Worm (Caenorhabditis elegans): Measurements from ENCODE around the gene exc-13.
A peak's percentile ranks its signal among the peaks of the same experiment; 100 is the strongest.
"Not testable (repeated sequence)": the region's sequence is repeated elsewhere in the genome, so short reads cannot be mapped to it uniquely, and the experiment has no call there.

exc-13 gene

ce11 chrV:7341942-7342341 is 23.1 kb upstream of the exc-13 start, which contains the start of the genes nhr-263 and nhr-148:
Gene nhr-263 (minus strand): TSS chrV:7342042.
Gene nhr-148 (plus strand): TSS chrV:7342156.
- TF ChIP-seq C16A3.4 (tag; optimal IDR thresholded peaks at IDR 0.05) = no peak
- no peak for TF ChIP-seq lin-35 (GFP tag; optimal IDR thresholded peaks at IDR 0.05)
- TF ChIP-seq blmp-1 (tag; optimal IDR thresholded peaks at IDR 0.05) = peak; percentile 2
- no peak for TF ChIP-seq ceh-8 (GFP tag; optimal IDR thresholded peaks at IDR 0.05)
- no peak for TF ChIP-seq ztf-4 (tag; optimal IDR thresholded peaks at IDR 0.05)
- TF ChIP-seq pax-3 (tag; optimal IDR thresholded peaks at IDR 0.05) = no peak
- TF ChIP-seq dsc-1 (tag; optimal IDR thresholded peaks at IDR 0.05) = no peak
- TF ChIP-seq efl-3 (GFP tag; optimal IDR thresholded peaks at IDR 0.05) = no peak

DNA sequence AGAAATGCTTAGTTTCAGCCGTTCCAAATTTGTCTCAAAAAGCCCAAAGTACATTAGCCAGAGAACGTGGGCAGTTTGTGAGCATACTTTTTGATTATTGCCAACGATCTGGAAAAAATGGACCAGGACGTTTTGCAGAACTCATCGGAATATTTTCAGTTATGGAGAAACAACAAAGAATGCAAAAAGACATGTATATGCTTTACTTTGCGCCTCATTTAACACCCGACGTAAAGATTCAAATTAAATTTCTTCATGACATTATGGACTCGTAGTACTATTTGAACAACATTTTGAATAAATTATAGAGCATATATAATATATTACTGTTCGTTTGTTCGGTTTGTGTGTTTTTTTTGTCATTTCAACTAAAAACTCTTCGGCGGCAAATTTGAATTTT is 21.5 kb upstream of the exc-13 start, which contains the start of gene srh-244:
Gene srh-244, plus strand, starts transcription at position 301 of the 400 bp plus-strand sequence.
- TF ChIP-seq hlh-4 (tag; optimal IDR thresholded peaks at IDR 0.05) (no peak), ces-1 (GFP tag; optimal IDR thresholded peaks at IDR 0.05) (no peak), alr-1 (tag; optimal IDR thresholded peaks at IDR 0.05; ENCODE audit: borderline replicate concordance) (no peak), hlh-17 (GFP tag; optimal IDR thresholded peaks at IDR 0.05; ENCODE audit: borderline replicate concordance) (no peak), egl-27 (tag; optimal IDR thresholded peaks at IDR 0.05) (no peak), swsn-7 (tag; optimal IDR thresholded peaks at IDR 0.05) (no peak), nhr-76 (tag; optimal IDR thresholded peaks at IDR 0.05) (no peak)

ce11 chrV:7345494-7345893 is 19.6 kb upstream of the exc-13 start, which contains the start of gene nhr-147:
Gene nhr-147 (plus strand): TSS chrV:7345794.
- not testable (repeated sequence) for TF ChIP-seq snpc-4 (tag; optimal IDR thresholded peaks at IDR 0.05); ama-1 (optimal IDR thresholded peaks at IDR 0.05); C34B4.2 (tag; optimal IDR thresholded peaks at IDR 0.05)

- TF ChIP-seq xbp-1 (tag; optimal IDR thresholded peaks at IDR 0.05) = no peak
- TF ChIP-seq mep-1 (tag; optimal IDR thresholded peaks at IDR 0.05) = no peak
- no peak for TF ChIP-seq irx-1 (tag; optimal IDR thresholded peaks at IDR 0.05)
- TF ChIP-seq nhr-12 (tag; optimal IDR thresholded peaks at IDR 0.05) = no peak
- no peak for TF ChIP-seq ceh-88 (GFP tag; IDR thresholded peaks at IDR 0.05)
- no peak for TF ChIP-seq nhr-20 (tag; optimal IDR thresholded peaks at IDR 0.05)
- TF ChIP-seq efl-1 (optimal IDR thresholded peaks at IDR 0.05) = no peak
- no peak for TF ChIP-seq efl-1 (GFP tag; optimal IDR thresholded peaks at IDR 0.05 in 1 of 2)
Measured at ce11 chrV:7349541-7349940, 15.5 kb upstream of the exc-13 start, which contains the start of gene nhr-149. Gene nhr-149 (minus strand): TSS chrV:7349641.

DNA sequence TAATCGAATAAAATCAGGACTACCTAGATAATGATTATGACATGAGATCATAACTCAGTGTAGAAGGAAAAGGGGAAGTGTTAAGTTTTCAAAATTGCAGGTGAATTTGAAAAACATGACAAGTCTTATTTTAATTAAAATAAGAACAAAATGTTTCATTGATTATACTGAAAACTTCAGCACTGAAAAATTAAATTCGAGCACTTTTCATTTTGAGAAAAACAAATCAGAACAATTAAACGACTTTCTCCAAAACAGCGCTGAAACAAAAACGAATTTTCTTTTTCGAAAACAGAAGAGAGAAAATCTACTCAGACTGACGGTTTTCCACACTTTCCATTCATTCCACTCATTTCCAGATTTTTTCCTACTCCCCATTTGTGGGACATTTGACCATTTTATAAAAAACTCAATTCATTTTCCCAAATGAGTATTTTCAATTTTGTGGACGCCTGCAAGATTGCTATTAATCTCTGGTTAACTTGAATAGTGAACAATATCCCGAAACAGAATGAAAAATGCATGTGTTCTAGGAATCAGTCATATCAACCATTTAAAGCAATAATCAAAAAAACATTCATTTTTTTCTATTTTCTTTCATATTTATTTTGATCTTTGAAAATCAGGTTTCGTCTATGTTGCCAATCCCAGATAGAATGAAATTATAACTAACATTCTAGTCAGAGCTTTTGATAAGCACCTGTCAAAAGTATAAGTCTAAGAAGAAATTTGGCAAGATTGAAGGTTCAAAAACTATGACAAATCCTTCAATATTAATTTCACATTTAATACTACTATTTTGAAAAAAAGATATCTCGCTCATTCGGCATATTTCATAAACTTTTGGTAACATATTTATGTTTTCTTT is 12.6 kb upstream of the exc-13 start, which contains the start of the genes srh-231 and srh-275:
Gene srh-231, minus strand, starts transcription at position 51 of the 868 bp plus-strand sequence.
Gene srh-275, plus strand, starts transcription at position 818 of the 868 bp plus-strand sequence.
- TF ChIP-seq dsc-1 (tag; optimal IDR thresholded peaks at IDR 0.05) (no peak), unc-62 (GFP tag; optimal IDR thresholded peaks at IDR 0.05) (no peak), snpc-4 (tag; optimal IDR thresholded peaks at IDR 0.05) (no peak), hlh-4 (tag; optimal IDR thresholded peaks at IDR 0.05) (no peak), C04F5.9 (tag; optimal IDR thresholded peaks at IDR 0.05) (no peak), unc-30 (tag; optimal IDR thresholded peaks at IDR 0.05) (no peak), lin-14 (GFP tag; optimal IDR thresholded peaks at IDR 0.05) (no peak), mep-1 (tag; optimal IDR thresholded peaks at IDR 0.05) (no peak), fkh-4 (tag; optimal IDR thresholded peaks at IDR 0.05; ENCODE audit: borderline replicate concordance) (no peak), zag-1 (tag; optimal IDR thresholded peaks at IDR 0.05) (no peak), zip-4 (GFP tag; optimal IDR thresholded peaks at IDR 0.05) (no peak), swsn-7 (tag; optimal IDR thresholded peaks at IDR 0.05) (no peak), nhr-85 (tag) (no peak), elt-2 (tag; optimal IDR thresholded peaks at IDR 0.05) (no peak)

All from whole organism, L1 larva.